Fruit fly (Drosophila melanogaster): ENCODE results near the gene CG14710.

CG14710 gene

DNA sequence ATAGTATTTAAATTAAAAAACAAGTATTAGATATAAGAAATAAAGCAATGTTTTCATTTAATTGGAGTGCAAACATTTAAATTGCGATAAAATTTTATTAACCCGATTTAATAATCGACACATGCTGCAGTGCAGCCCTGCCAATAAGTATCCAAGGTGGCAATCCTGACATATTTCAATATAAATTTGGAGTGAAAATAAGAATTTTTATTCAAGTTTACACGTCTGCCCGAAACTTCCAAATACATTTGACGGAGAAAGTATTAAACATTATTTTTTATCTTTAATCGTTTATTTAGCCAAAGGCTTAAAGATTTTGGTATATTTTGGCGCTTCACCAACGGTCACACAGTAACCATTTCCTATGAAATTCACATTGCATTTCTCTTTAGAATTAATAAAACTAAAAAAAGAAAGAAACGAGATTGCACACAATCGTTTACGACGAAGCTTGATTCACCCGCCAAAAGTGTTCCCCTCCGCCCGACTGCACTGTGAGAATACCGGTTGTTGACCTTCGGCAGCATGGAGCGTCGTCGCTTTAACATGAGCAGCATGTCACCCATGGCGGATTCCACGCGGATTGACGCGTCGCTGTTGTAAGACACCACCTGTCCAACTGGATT, 8.6 kb downstream of the CG14710 start, which contains the start of gene CG14712 (continued):
- peak; percentile 70 for TF ChIP-seq unc-4 (GFP tag; IDR thresholded peaks at IDR 0.05; ENCODE audit: partially characterized antibody)
- TF ChIP-seq HmgD (GFP tag; optimal IDR thresholded peaks at IDR 0.05), result no peak
- no peak for TF ChIP-seq p53 (GFP tag; optimal IDR thresholded peaks at IDR 0.05)
- peak; percentile 16 for TF ChIP-seq CrebB (tag; optimal IDR thresholded peaks at IDR 0.05)
- peak; percentile 78 for TF ChIP-seq CG13287 (GFP tag; IDR thresholded peaks at IDR 0.05; ENCODE audit: partially characterized antibody)
- TF ChIP-seq caup (GFP tag; optimal IDR thresholded peaks at IDR 0.05; ENCODE audit: severe bottlenecking), result no peak
- peak; percentile 68 for TF ChIP-seq CG12391 (tag; optimal IDR thresholded peaks at IDR 0.05)
- TF ChIP-seq tll (GFP tag; optimal IDR thresholded peaks at IDR 0.05), result no peak
- no peak for TF ChIP-seq CG30403 (GFP tag; optimal IDR thresholded peaks at IDR 0.05)
- no peak for TF ChIP-seq chm (GFP tag; IDR thresholded peaks at IDR 0.05)
- TF ChIP-seq CG17359 (tag; optimal IDR thresholded peaks at IDR 0.05), result no peak
- no peak for TF ChIP-seq CG11723 (GFP tag; optimal IDR thresholded peaks at IDR 0.05)
- TF ChIP-seq Aef1 (GFP tag; IDR thresholded peaks at IDR 0.05), result no peak
- no peak for TF ChIP-seq gsb (GFP tag; IDR thresholded peaks at IDR 0.05)
- TF ChIP-seq Atf-2 (GFP tag; optimal IDR thresholded peaks at IDR 0.05), result no peak
- TF ChIP-seq so (GFP tag; IDR thresholded peaks at IDR 0.05), result no peak
- no peak for TF ChIP-seq CG5953 (GFP tag; IDR thresholded peaks at IDR 0.05)
- TF ChIP-seq NC2α (GFP tag; optimal IDR thresholded peaks at IDR 0.05), result no peak
- TF ChIP-seq esg (GFP tag; conservative IDR thresholded peaks at IDR 0.05), result no peak
- no peak for TF ChIP-seq sens-2 (GFP tag; IDR thresholded peaks at IDR 0.05)
- no peak for TF ChIP-seq CG7987 (GFP tag; optimal IDR thresholded peaks at IDR 0.05)
- TF ChIP-seq CG8290 (GFP tag; optimal IDR thresholded peaks at IDR 0.05), result no peak
- no peak for TF ChIP-seq CG8290 (tag; optimal IDR thresholded peaks at IDR 0.05)
- TF ChIP-seq trh (GFP tag; optimal IDR thresholded peaks at IDR 0.05), result no peak
- TF ChIP-seq CG17829 (tag; optimal IDR thresholded peaks at IDR 0.05), result peak; percentile 60
- no peak for TF ChIP-seq Atf3 (GFP tag; optimal IDR thresholded peaks at IDR 0.05)
- no peak for TF ChIP-seq CHES-1-like (GFP tag; optimal IDR thresholded peaks at IDR 0.05)
- no peak for TF ChIP-seq ap (GFP tag; IDR thresholded peaks at IDR 0.05)
- no peak for TF ChIP-seq CG8765 (GFP tag; IDR thresholded peaks at IDR 0.05)
- no peak for TF ChIP-seq CG10565 (GFP tag; optimal IDR thresholded peaks at IDR 0.05)
- peak; percentile 7 for TF ChIP-seq ems (GFP tag; optimal IDR thresholded peaks at IDR 0.05)
- no peak for TF ChIP-seq zfh1 (GFP tag; IDR thresholded peaks at IDR 0.05)
- no peak for TF ChIP-seq luna (GFP tag; optimal IDR thresholded peaks at IDR 0.05)
- TF ChIP-seq Dfd (GFP tag; optimal IDR thresholded peaks at IDR 0.05), result no peak
- TF ChIP-seq Elba2 (GFP tag; optimal IDR thresholded peaks at IDR 0.05), result no peak
- no peak for TF ChIP-seq CG13123 (GFP tag; optimal IDR thresholded peaks at IDR 0.05)
- no peak for TF ChIP-seq danr (GFP tag; IDR thresholded peaks at IDR 0.05)
- no peak for TF ChIP-seq hb (GFP tag; IDR thresholded peaks at IDR 0.05; ENCODE audit: partially characterized antibody)
- TF ChIP-seq sc (optimal IDR thresholded peaks at IDR 0.05), result no peak
- no peak for TF ChIP-seq sc (GFP tag; optimal IDR thresholded peaks at IDR 0.05)
- no peak for TF ChIP-seq ara (GFP tag; IDR thresholded peaks at IDR 0.05)
- TF ChIP-seq Nf-YA (GFP tag; IDR thresholded peaks at IDR 0.05), result no peak
- no peak for TF ChIP-seq scrt (GFP tag; optimal IDR thresholded peaks at IDR 0.05)
- no peak for TF ChIP-seq Hr3 (GFP tag; optimal IDR thresholded peaks at IDR 0.05)
- peak; percentile 55 for TF ChIP-seq HmgZ (tag; optimal IDR thresholded peaks at IDR 0.05)
- peak; percentile 73 for TF ChIP-seq CG9797 (GFP tag; optimal IDR thresholded peaks at IDR 0.05)
- TF ChIP-seq CG4707 (GFP tag; optimal IDR thresholded peaks at IDR 0.05), result no peak
- no peak for TF ChIP-seq ab (GFP tag; optimal IDR thresholded peaks at IDR 0.05)
- TF ChIP-seq amos (GFP tag; IDR thresholded peaks at IDR 0.05; ENCODE audit: partially characterized antibody), result peak; percentile 56; the same call in 1 of the 2 replicates
- TF ChIP-seq Sox102F (GFP tag; optimal IDR thresholded peaks at IDR 0.05), result no peak
- TF ChIP-seq CG1024 (GFP tag; IDR thresholded peaks at IDR 0.05), result no peak
- no peak for TF ChIP-seq bowl (GFP tag; IDR thresholded peaks at IDR 0.05)
